Worm (Caenorhabditis elegans): ENCODE results near the gene pqn-35.

DNA sequence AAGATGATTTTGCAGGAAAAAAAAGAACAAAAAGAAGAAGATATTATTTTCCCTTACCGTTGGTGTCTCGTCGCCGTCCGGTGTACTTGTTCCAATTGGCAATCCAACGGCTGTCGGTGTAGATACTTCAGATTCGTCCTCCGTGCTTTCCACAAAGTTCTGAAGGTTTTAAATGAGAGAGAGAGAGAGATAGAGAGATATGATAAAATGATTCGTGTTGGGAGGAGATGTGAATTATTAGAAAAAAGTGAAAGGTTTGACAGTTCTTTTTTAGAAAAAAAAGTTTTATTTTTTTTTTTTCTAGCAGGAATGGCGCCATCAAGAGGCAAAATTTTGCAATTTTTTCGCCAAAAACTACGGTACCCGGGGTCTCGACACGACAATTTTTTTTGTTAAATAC, 12.5 kb upstream of the pqn-35 start:
- no peak for TF ChIP-seq snpc-4 (tag; optimal IDR thresholded peaks at IDR 0.05)
- no peak for TF ChIP-seq tbx-2 (tag; optimal IDR thresholded peaks at IDR 0.05)
- TF ChIP-seq nhr-77 (tag; optimal IDR thresholded peaks at IDR 0.05) = no peak
- TF ChIP-seq ama-1 (optimal IDR thresholded peaks at IDR 0.05) = no peak
- TF ChIP-seq nhr-25 (tag; optimal IDR thresholded peaks at IDR 0.05) = no peak
- no peak for TF ChIP-seq elt-2 (tag; optimal IDR thresholded peaks at IDR 0.05)
- no peak for TF ChIP-seq nhr-237 (tag; optimal IDR thresholded peaks at IDR 0.05)
- TF ChIP-seq nfya-1 (tag; optimal IDR thresholded peaks at IDR 0.05; ENCODE audit: insufficient read depth) = no peak

Measured in whole organism, L3 larva.